1 fruit fly cellular context compared by ENCODE assay signal in the genomic region with DNA sequence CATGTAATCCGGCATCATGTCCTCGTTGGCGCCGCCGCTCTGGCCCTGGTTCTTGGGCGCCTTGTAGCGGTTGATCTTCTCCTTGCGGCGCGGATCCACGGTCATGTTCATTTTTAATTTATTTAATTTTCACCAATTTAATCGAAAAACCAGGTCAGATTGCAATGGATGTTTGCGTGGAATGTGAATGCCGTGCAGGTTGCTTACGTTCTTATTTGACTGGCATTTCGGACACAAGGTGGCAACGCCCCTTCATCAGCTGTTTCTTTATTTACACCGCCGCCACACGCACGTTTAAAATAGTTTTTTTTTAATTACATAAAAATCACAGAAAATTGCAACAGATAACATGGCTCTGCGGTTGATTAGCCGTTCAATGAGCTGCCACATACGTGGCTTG.
TF ChIP-seq lines count a peak whose summit lies in the region.

A gene (minus strand): TSS at position 170 of the 400 bp plus-strand sequence.
A gene (plus strand): TSS at position 254 of the 400 bp plus-strand sequence.

TF ChIP-seq in whole organism, embryonic, 481 proteins besides CTCF, POLR2A, EP300 and RAD21 (continued from another document):
- peak; percentile 97 for TF ChIP-seq MBD-R2 (GFP tag; IDR thresholded peaks at IDR 0.05; lab: Robert Waterston, UW)
- TF ChIP-seq Ets97D (GFP tag; optimal IDR thresholded peaks at IDR 0.05; lab: Kevin White, UChicago) = peak; percentile 26
- TF ChIP-seq CG2120 (GFP tag; optimal IDR thresholded peaks at IDR 0.05; lab: Kevin White, UChicago) = peak; percentile 28
- peak; percentile 39 for TF ChIP-seq stwl (tag; optimal IDR thresholded peaks at IDR 0.05; lab: Kevin White, UChicago)
- TF ChIP-seq Elba2 (GFP tag; optimal IDR thresholded peaks at IDR 0.05; lab: Kevin White, UChicago) = peak; percentile 18
- no peak for TF ChIP-seq disco-r (GFP tag; optimal IDR thresholded peaks at IDR 0.05; lab: Kevin White, UChicago)
- peak; percentile 24; the same call in 1 of the 2 replicates for TF ChIP-seq Rfx (GFP tag; IDR thresholded peaks at IDR 0.05; lab: Robert Waterston, UW)
- TF ChIP-seq Dad (GFP tag; optimal IDR thresholded peaks at IDR 0.05; lab: Kevin White, UChicago) = peak; percentile 13
- TF ChIP-seq CG1603 (tag; optimal IDR thresholded peaks at IDR 0.05; lab: Kevin White, UChicago) = peak; percentile 39
- TF ChIP-seq CG17328 (GFP tag; IDR thresholded peaks at IDR 0.05; lab: Robert Waterston, UW) = no peak
- TF ChIP-seq Bgb (GFP tag; IDR thresholded peaks at IDR 0.05; lab: Robert Waterston, UW; ENCODE audit: partially characterized antibody) = peak; percentile 27; the same call in 1 of the 2 replicates
- TF ChIP-seq BEAF-32 (GFP tag; optimal IDR thresholded peaks at IDR 0.05; lab: Kevin White, UChicago) = peak; percentile 27
- peak; percentile 20 for TF ChIP-seq trem (tag; optimal IDR thresholded peaks at IDR 0.05; lab: Kevin White, UChicago)
- no peak for TF ChIP-seq bsh (GFP tag; optimal IDR thresholded peaks at IDR 0.05; lab: Kevin White, UChicago)
- TF ChIP-seq CG15514 (GFP tag; optimal IDR thresholded peaks at IDR 0.05; lab: Kevin White, UChicago) = peak; percentile 26
- TF ChIP-seq crp (GFP tag; optimal IDR thresholded peaks at IDR 0.05; lab: Kevin White, UChicago) = peak; percentile 57 to 94
- peak; percentile 28 for TF ChIP-seq Sin3A (optimal IDR thresholded peaks at IDR 0.05; lab: Kevin White, UChicago)
- no peak for TF ChIP-seq CG4282 (GFP tag; optimal IDR thresholded peaks at IDR 0.05; lab: Kevin White, UChicago)
- TF ChIP-seq CG16813 (GFP tag; IDR thresholded peaks at IDR 0.05; lab: Robert Waterston, UW; ENCODE audit: partially characterized antibody) = 0 out of 3 replicates have a peak, but pooled peaks have one; percentile 23
- TF ChIP-seq CG18619 (GFP tag; optimal IDR thresholded peaks at IDR 0.05; lab: Kevin White, UChicago) = no peak
- TF ChIP-seq Dref (GFP tag; IDR thresholded peaks at IDR 0.05; lab: Robert Waterston, UW) = 0 out of 2 replicates have a peak, but pooled peaks have one; percentile 29
- TF ChIP-seq phol (tag; optimal IDR thresholded peaks at IDR 0.05; lab: Kevin White, UChicago) = peak; percentile 27
- TF ChIP-seq Pdp1 (GFP tag; optimal IDR thresholded peaks at IDR 0.05; lab: Kevin White, UChicago) = peak in 1 of 2 experiments; percentile 56
- TF ChIP-seq Dp (GFP tag; optimal IDR thresholded peaks at IDR 0.05; lab: Kevin White, UChicago) = peak; percentile 56
- 0 out of 4 replicates have a peak, but pooled peaks have one; percentile 42 for TF ChIP-seq Dll (GFP tag; IDR thresholded peaks at IDR 0.05; lab: Robert Waterston, UW; ENCODE audit: partially characterized antibody)
- TF ChIP-seq knrl (GFP tag; IDR thresholded peaks at IDR 0.05; lab: Robert Waterston, UW; ENCODE audit: partially characterized antibody) = peak; percentile 30; the same call in 1 of the 3 replicates
- 0 out of 4 replicates have a peak, but pooled peaks have one; percentile 9 for TF ChIP-seq chinmo (GFP tag; IDR thresholded peaks at IDR 0.05; lab: Robert Waterston, UW; ENCODE audit: partially characterized antibody)
- no peak for TF ChIP-seq cg (GFP tag; optimal IDR thresholded peaks at IDR 0.05; lab: Kevin White, UChicago)
- no peak for TF ChIP-seq CG14050 (GFP tag; IDR thresholded peaks at IDR 0.05; lab: Robert Waterston, UW)
- peak; percentile 60 for TF ChIP-seq pzg (GFP tag; optimal IDR thresholded peaks at IDR 0.05; lab: Kevin White, UChicago)
TF ChIP-seq in whole organism, embryonic: peak in this region for 43.
